Fruit fly (Drosophila melanogaster) whole organism, embryonic: Measurements from ENCODE around the gene bin.

Experiments
- BtbVII ChIP-seq: fragments of 200-800 bp; sonication (Bioruptor generic); optimal IDR thresholded peaks from 3 replicates; lab custom pipeline; 2017; ENCODE audit warnings: missing biosample characterization, mild to moderate bottlenecking, missing genetic modification characterization
- CG10959 ChIP-seq: fragments of 200-800 bp; sonication (Bioruptor generic); IDR thresholded peaks from 2 replicates; pipeline ENCODE4 v1.3.6; 2022; ENCODE audit warnings: missing biosample characterization, missing genetic modification characterization
- CG10979 ChIP-seq: fragments of 200-800 bp; sonication (Bioruptor generic); optimal IDR thresholded peaks from 2 replicates; lab custom pipeline; 2018; ENCODE audit warnings: missing biosample characterization, mild to moderate bottlenecking, missing genetic modification characterization, moderate library complexity
- CG11093 ChIP-seq: fragments of 200-800 bp; sonication (Bioruptor generic); IDR thresholded peaks from 3 replicates; pipeline ENCODE4 v1.3.6; 2022; ENCODE audit warnings: missing biosample characterization, missing genetic modification characterization
- CG12299 ChIP-seq: fragments of 200-800 bp; sonication (Bioruptor generic); optimal IDR thresholded peaks from 2 replicates; lab custom pipeline; 2018; ENCODE audit warnings: missing biosample characterization, mild to moderate bottlenecking, missing genetic modification characterization
- CG12744 ChIP-seq: fragments of 200-800 bp; sonication (Bioruptor generic); optimal IDR thresholded peaks from 2 replicates; lab custom pipeline; 2016; ENCODE audit warnings: missing biosample characterization, missing genetic modification characterization
- CG14050 ChIP-seq: fragments of 200-800 bp; sonication (Bioruptor generic); IDR thresholded peaks from 3 replicates; pipeline ENCODE4 v1.3.6; 2022; ENCODE audit warnings: missing biosample characterization, missing genetic modification characterization
- CG15269 ChIP-seq: fragments of 200-800 bp; sonication (Bioruptor generic); optimal IDR thresholded peaks from 2 replicates; lab custom pipeline; 2018; ENCODE audit warnings: missing biosample characterization, mild to moderate bottlenecking, missing genetic modification characterization, moderate library complexity
- CG15479 ChIP-seq: fragments of 200-800 bp; sonication (Bioruptor generic); optimal IDR thresholded peaks from 3 replicates; lab custom pipeline; 2019; ENCODE audit warnings: missing biosample characterization, mild to moderate bottlenecking, missing genetic modification characterization, moderate library complexity
- CG1603 ChIP-seq: fragments of 200-800 bp; sonication (Bioruptor generic); optimal IDR thresholded peaks from 2 replicates; lab custom pipeline; 2019; ENCODE audit warnings: missing biosample characterization, mild to moderate bottlenecking, missing genetic modification characterization, moderate library complexity
- CG16815 ChIP-seq: fragments of 200-800 bp; sonication (Bioruptor generic); optimal IDR thresholded peaks from 3 replicates; lab custom pipeline; 2017; ENCODE audit warnings: missing biosample characterization, mild to moderate bottlenecking, missing genetic modification characterization
- CG1832 ChIP-seq: fragments of 200-800 bp; sonication (Bioruptor generic); optimal IDR thresholded peaks from 2 replicates; lab custom pipeline; 2017; ENCODE audit warnings: missing biosample characterization, mild to moderate bottlenecking, missing genetic modification characterization, inconsistent platforms
- CG18476 ChIP-seq: fragments of 200-800 bp; sonication (Bioruptor generic); optimal IDR thresholded peaks from 2 replicates; lab custom pipeline; 2016; ENCODE audit warnings: missing biosample characterization, mild to moderate bottlenecking, missing genetic modification characterization
- CG34422 ChIP-seq: fragments of 200-800 bp; sonication (Bioruptor generic); IDR thresholded peaks from 3 replicates; pipeline ENCODE4 v1.3.6; 2022; ENCODE audit warnings: missing biosample characterization, missing genetic modification characterization
- CG3838 ChIP-seq: fragments of 200-800 bp; sonication (Bioruptor generic); optimal IDR thresholded peaks from 3 replicates; lab custom pipeline; 2016; ENCODE audit warnings: missing biosample characterization, missing genetic modification characterization
- CG3995 ChIP-seq: fragments of 200-800 bp; sonication (Bioruptor generic); optimal IDR thresholded peaks from 3 replicates; lab custom pipeline; 2016; ENCODE audit warnings: missing biosample characterization, missing genetic modification characterization
- CG4707 ChIP-seq: fragments of 200-800 bp; sonication (Bioruptor generic); optimal IDR thresholded peaks from 2 replicates; lab custom pipeline; 2018; ENCODE audit warnings: missing biosample characterization, mild to moderate bottlenecking, missing genetic modification characterization, moderate library complexity
- CG4854 ChIP-seq: fragments of 200-800 bp; sonication (Bioruptor generic); optimal IDR thresholded peaks from 2 replicates; lab custom pipeline; 2016; ENCODE audit warnings: missing biosample characterization, missing genetic modification characterization, inconsistent platforms
- CG6683 ChIP-seq: fragments of 200-800 bp; sonication (Bioruptor generic); optimal IDR thresholded peaks from 2 replicates; lab custom pipeline; 2017; ENCODE audit warnings: missing biosample characterization, mild to moderate bottlenecking, missing genetic modification characterization, missing genetic modification reagents
- CG7963 ChIP-seq: fragments of 200-800 bp; sonication (Bioruptor generic); IDR thresholded peaks from 3 replicates; pipeline ENCODE4 v1.3.6; 2022; ENCODE audit warnings: missing biosample characterization, missing genetic modification characterization; ENCODE audit not compliant: partially characterized antibody
- CG8290 ChIP-seq, 3 experiments: fragments of 200-800 bp; sonication (Bioruptor generic); optimal IDR thresholded peaks; 2 replicates each; lab custom pipeline; 2016 to 2019; ENCODE audit warnings: missing biosample characterization in 3 of 3, missing genetic modification characterization in 3 of 3, mild to moderate bottlenecking in 2 of 3, moderate library complexity in 1 of 3
- CG8478 ChIP-seq: fragments of >200 bp; optimal IDR thresholded peaks from 2 replicates; lab custom pipeline; 2018
- CG9437 ChIP-seq: fragments of 200-800 bp; sonication (Bioruptor generic); optimal IDR thresholded peaks from 2 replicates; lab custom pipeline; 2018; ENCODE audit warnings: missing biosample characterization, mild to moderate bottlenecking, missing genetic modification characterization
- CG9932 ChIP-seq: fragments of 200-800 bp; sonication (Bioruptor generic); IDR thresholded peaks from 2 replicates; pipeline ENCODE4 v1.3.6; 2022; ENCODE audit warnings: missing biosample characterization, missing genetic modification characterization
- CoRest ChIP-seq: fragments of 200-800 bp; sonication (Bioruptor generic); optimal IDR thresholded peaks from 3 replicates; lab custom pipeline; 2018; ENCODE audit warnings: missing biosample characterization, mild to moderate bottlenecking, missing genetic modification characterization, moderate library complexity
- Doc3 ChIP-seq: fragments of 200-800 bp; sonication (Bioruptor generic); IDR thresholded peaks from 3 replicates; pipeline ENCODE4 v1.3.6; 2022; ENCODE audit warnings: missing biosample characterization, missing genetic modification characterization; ENCODE audit not compliant: partially characterized antibody
- Dref ChIP-seq: fragments of 200-800 bp; sonication (Bioruptor generic); IDR thresholded peaks from 2 replicates; pipeline ENCODE4 v1.3.6; 2022; ENCODE audit warnings: missing biosample characterization, missing genetic modification characterization
- ERR ChIP-seq: fragments of 200-800 bp; sonication (Bioruptor generic); optimal IDR thresholded peaks from 2 replicates; lab custom pipeline; 2016; ENCODE audit warnings: missing biosample characterization, missing genetic modification characterization
- Eip74EF ChIP-seq, 2 experiments: fragments of 200-800 bp in 1 of 2; fragments of >200 bp in 1 of 2; sonication (Bioruptor generic) in 1 of 2; optimal IDR thresholded peaks; 2 replicates each; lab custom pipeline; 2017 to 2019; ENCODE audit warnings: missing biosample characterization in 2 of 2, missing genetic modification characterization in 2 of 2, mild to moderate bottlenecking in 1 of 2, moderate library complexity in 1 of 2
- HLH3B ChIP-seq: fragments of 200-800 bp; sonication (Bioruptor generic); IDR thresholded peaks from 2 replicates; pipeline ENCODE4 v1.3.6; 2022; ENCODE audit warnings: missing biosample characterization, missing genetic modification characterization
- Hmr ChIP-seq: fragments of 200-800 bp; sonication (Bioruptor generic); optimal IDR thresholded peaks from 3 replicates; lab custom pipeline; 2017; ENCODE audit warnings: mild to moderate bottlenecking, missing biosample characterization, missing genetic modification reagents, missing genetic modification characterization
- Hmx ChIP-seq: fragments of 200-800 bp; sonication (Bioruptor generic); optimal IDR thresholded peaks from 2 replicates; lab custom pipeline; 2016; ENCODE audit warnings: missing biosample characterization, missing genetic modification characterization
- Kr ChIP-seq: fragments of 200-800 bp; sonication (Bioruptor generic); optimal IDR thresholded peaks from 2 replicates; lab custom pipeline; 2017; ENCODE audit warnings: missing biosample characterization, mild to moderate bottlenecking, missing genetic modification characterization
- Sin3A ChIP-seq: fragments of >200 bp; optimal IDR thresholded peaks from 2 replicates; lab custom pipeline; 2018
- Sox102F ChIP-seq: fragments of 200-800 bp; sonication (Bioruptor generic); optimal IDR thresholded peaks from 2 replicates; lab custom pipeline; 2018; ENCODE audit warnings: missing biosample characterization, mild to moderate bottlenecking, missing genetic modification characterization, moderate library complexity
- Taf1 ChIP-seq: fragments of 200-800 bp; sonication (Bioruptor generic); IDR thresholded peaks from 2 replicates; pipeline ENCODE4 v1.3.6; 2022; ENCODE audit warnings: missing biosample characterization, missing genetic modification characterization
- ab ChIP-seq: fragments of 200-800 bp; sonication (Bioruptor generic); optimal IDR thresholded peaks from 2 replicates; lab custom pipeline; 2016; ENCODE audit warnings: missing biosample characterization, missing genetic modification characterization
- ash1 ChIP-seq: fragments of 200-800 bp; sonication (Bioruptor generic); optimal IDR thresholded peaks from 2 replicates; lab custom pipeline; 2018; ENCODE audit warnings: missing biosample characterization, mild to moderate bottlenecking, missing genetic modification characterization
- az2 ChIP-seq: fragments of 200-800 bp; sonication (Bioruptor generic); optimal IDR thresholded peaks from 3 replicates; lab custom pipeline; 2016; ENCODE audit warnings: missing biosample characterization, missing genetic modification characterization
- dimm ChIP-seq: fragments of 200-800 bp; sonication (Bioruptor generic); IDR thresholded peaks from 2 replicates; pipeline ENCODE4 v1.3.6; 2022; ENCODE audit warnings: missing biosample characterization, missing genetic modification characterization
- eyg ChIP-seq: fragments of 200-800 bp; sonication (Bioruptor generic); optimal IDR thresholded peaks from 3 replicates; lab custom pipeline; 2016; ENCODE audit warnings: missing biosample characterization, missing genetic modification characterization
- gce ChIP-seq: fragments of 200-800 bp; sonication (Bioruptor generic); IDR thresholded peaks from 3 replicates; pipeline ENCODE4 v1.3.6; 2022; ENCODE audit warnings: missing biosample characterization, missing genetic modification characterization
- gem ChIP-seq: fragments of 200-800 bp; sonication (Bioruptor generic); optimal IDR thresholded peaks from 2 replicates; lab custom pipeline; 2019; ENCODE audit warnings: missing biosample characterization, mild to moderate bottlenecking, missing genetic modification characterization, moderate library complexity
- mam ChIP-seq: fragments of 200-800 bp; sonication (Bioruptor generic); optimal IDR thresholded peaks from 3 replicates; lab custom pipeline; 2016; ENCODE audit warnings: missing biosample characterization, missing genetic modification characterization
- pb ChIP-seq: fragments of 200-800 bp; sonication (Bioruptor generic); optimal IDR thresholded peaks from 3 replicates; lab custom pipeline; 2016; ENCODE audit warnings: missing biosample characterization, missing genetic modification characterization
- seq ChIP-seq: fragments of 200-800 bp; sonication (Bioruptor generic); IDR thresholded peaks from 2 replicates; pipeline ENCODE4 v1.3.6; 2022; ENCODE audit warnings: missing biosample characterization, missing genetic modification characterization
- tgo ChIP-seq: fragments of 200-800 bp; sonication (Bioruptor generic); IDR thresholded peaks from 3 replicates; pipeline ENCODE4 v1.3.6; 2022; ENCODE audit warnings: missing biosample characterization, missing genetic modification characterization
- tin ChIP-seq: fragments of 200-800 bp; sonication (Bioruptor generic); optimal IDR thresholded peaks from 3 replicates; lab custom pipeline; 2016; ENCODE audit warnings: missing biosample characterization, missing genetic modification characterization
- z ChIP-seq: fragments of 200-800 bp; sonication (Bioruptor generic); IDR thresholded peaks from 3 replicates; pipeline ENCODE4 v1.3.6; 2022; ENCODE audit warnings: missing biosample characterization, missing genetic modification characterization

Gene bin

DNA sequence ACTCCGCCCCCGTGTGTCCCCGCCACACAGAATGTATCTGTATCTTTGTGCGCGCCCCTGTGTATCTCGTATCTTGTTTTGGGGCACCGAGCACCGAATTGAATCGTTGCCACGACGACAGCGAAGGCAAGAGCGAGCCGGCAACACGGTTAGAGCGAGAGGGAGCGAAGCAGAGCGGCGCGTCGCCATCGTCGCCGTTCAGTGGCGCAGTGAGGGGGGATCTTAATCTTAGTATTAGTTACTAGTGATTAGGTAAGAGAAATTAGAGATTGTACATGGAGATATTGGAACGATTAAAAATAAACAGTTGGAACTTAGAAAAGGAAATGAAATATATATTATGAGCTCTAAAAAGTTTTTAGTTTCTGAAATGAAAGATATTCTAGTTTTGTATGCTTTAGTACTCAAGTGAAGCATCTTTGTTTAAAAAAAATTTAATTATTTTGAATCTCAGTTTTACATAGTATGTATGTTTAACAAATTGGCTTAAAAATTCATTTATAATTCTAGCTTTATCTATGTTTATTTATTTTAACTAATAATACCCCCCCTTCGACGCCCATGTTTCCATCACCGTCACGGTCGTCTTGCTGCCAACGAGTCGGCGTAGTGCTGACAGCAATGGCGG lies 1.4 kb upstream of the bin start (continued):
- TF ChIP-seq eyg (GFP tag; lab: Kevin White, UChicago) (peak; percentile 51), CG7963 (GFP tag; lab: Robert Waterston, UW) (no peak), CG10959 (GFP tag; lab: Robert Waterston, UW) (peak; percentile 56; the same call in 1 of the 2 replicates), CG34422 (peak; percentile 84), CG15479 (peak; percentile 9), CG3838 (GFP tag; lab: Kevin White, UChicago) (no peak), Kr (GFP tag; lab: Kevin White, UChicago) (peak; percentile 9), CG3995 (GFP tag; lab: Kevin White, UChicago) (peak; percentile 50), Doc3 (no peak; the same call in 2 of the 3 replicates), dimm (GFP tag; lab: Robert Waterston, UW) (0 out of 2 replicates have a peak, but pooled peaks have one; percentile 20), CoRest (tag; lab: Kevin White, UChicago) (peak; percentile 97), CG9932 (GFP tag; lab: Robert Waterston, UW) (peak; percentile 78), ERR (GFP tag; lab: Kevin White, UChicago) (no peak), tin (GFP tag; lab: Kevin White, UChicago) (peak; percentile 93), Hmx (peak; percentile 80), Taf1 (GFP tag; lab: Robert Waterston, UW) (peak; percentile 65), CG6683 (peak; percentile 91), gce (GFP tag; lab: Robert Waterston, UW) (peak; percentile 45; the same call in 1 of the 3 replicates), HLH3B (GFP tag; lab: Robert Waterston, UW) (peak; percentile 71), mam (GFP tag; lab: Kevin White, UChicago) (peak; percentile 77), seq (peak; percentile 27; the same call in 1 of the 2 replicates), Eip74EF (GFP tag; optimal IDR thresholded peaks at IDR 0.05; lab: Kevin White, UChicago) (peak in 1 of 2 experiments; percentile 96), CG1603 (tag; lab: Kevin White, UChicago) (peak; percentile 51), Hmr (GFP tag; lab: Kevin White, UChicago) (peak; percentile 91), tgo (peak; percentile 89), z (GFP tag; lab: Robert Waterston, UW) (no peak), CG18476 (peak; percentile 90), CG16815 (peak; percentile 92), CG8290 (GFP tag; optimal IDR thresholded peaks at IDR 0.05; lab: Kevin White, UChicago) (peak; percentile 72), CG8290 (tag; optimal IDR thresholded peaks at IDR 0.05; lab: Kevin White, UChicago) (peak in 1 of 2 experiments; percentile 72), CG1832 (GFP tag; lab: Kevin White, UChicago) (peak; percentile 91), Sox102F (GFP tag; lab: Kevin White, UChicago) (peak; percentile 90), BtbVII (GFP tag; lab: Kevin White, UChicago) (peak; percentile 94), CG9437 (GFP tag; lab: Kevin White, UChicago) (peak; percentile 92), CG12299 (tag; lab: Kevin White, UChicago) (peak; percentile 58), CG14050 (peak; percentile 54; the same call in 2 of the 3 replicates), Dref (GFP tag; lab: Robert Waterston, UW) (0 out of 2 replicates have a peak, but pooled peaks have one; percentile 27), gem (tag; lab: Kevin White, UChicago) (peak; percentile 95), CG15269 (peak; percentile 90), Sin3A (lab: Kevin White, UChicago) (no peak), ash1 (GFP tag; lab: Kevin White, UChicago) (no peak), CG4707 (GFP tag; lab: Kevin White, UChicago) (peak; percentile 33), CG4854 (GFP tag; lab: Kevin White, UChicago) (peak; percentile 39), pb (peak; percentile 59), az2 (GFP tag; lab: Kevin White, UChicago) (peak; percentile 89), CG11093 (peak; percentile 81), CG12744 (no peak), ab (GFP tag; lab: Kevin White, UChicago) (no peak), CG8478 (lab: Kevin White, UChicago) (no peak), CG10979 (tag; lab: Kevin White, UChicago) (peak; percentile 97)
